Fruit fly (Drosophila melanogaster) whole organism, embryonic: ENCODE data around the gene CG3088.

Experiments used
- Ada2b ChIP-seq: fragments of 200-800 bp; sonication (Bioruptor generic); IDR thresholded peaks from 2 replicates; pipeline ENCODE4 v1.3.6; 2022; ENCODE audit warnings: missing biosample characterization, missing genetic modification characterization
- B-H1 ChIP-seq: fragments of 200-800 bp; sonication (Bioruptor generic); IDR thresholded peaks from 3 replicates; pipeline ENCODE4 v1.3.6; 2022; ENCODE audit warnings: missing biosample characterization, missing genetic modification characterization
- CG10366 ChIP-seq: fragments of 200-800 bp; sonication (Bioruptor generic); IDR thresholded peaks from 2 replicates; pipeline ENCODE4 v1.3.6; 2022; ENCODE audit warnings: missing biosample characterization, missing genetic modification characterization
- CG11247 ChIP-seq: fragments of 200-800 bp; sonication (Bioruptor generic); IDR thresholded peaks from 2 replicates; pipeline ENCODE4 v1.3.6; 2022; ENCODE audit warnings: missing biosample characterization, missing genetic modification characterization
- CG11504 ChIP-seq: fragments of 200-800 bp; sonication (Bioruptor generic); optimal IDR thresholded peaks from 3 replicates; lab custom pipeline; 2019; ENCODE audit warnings: missing biosample characterization, mild to moderate bottlenecking, missing genetic modification characterization, moderate library complexity
- CG12219 ChIP-seq: fragments of 200-800 bp; sonication (Bioruptor generic); optimal IDR thresholded peaks from 3 replicates; lab custom pipeline; 2018; ENCODE audit warnings: missing biosample characterization, mild to moderate bottlenecking, missing genetic modification characterization
- CG13424 ChIP-seq: fragments of 200-800 bp; sonication (Bioruptor generic); optimal IDR thresholded peaks from 2 replicates; lab custom pipeline; 2019; ENCODE audit warnings: missing biosample characterization, mild to moderate bottlenecking, missing genetic modification characterization, moderate library complexity
- CG2120 ChIP-seq: fragments of 200-800 bp; sonication (Bioruptor generic); optimal IDR thresholded peaks from 3 replicates; lab custom pipeline; 2016; ENCODE audit warnings: missing biosample characterization, missing genetic modification characterization
- CG2678 ChIP-seq: fragments of 200-800 bp; sonication (Bioruptor generic); optimal IDR thresholded peaks from 3 replicates; lab custom pipeline; 2019; ENCODE audit warnings: missing biosample characterization, mild to moderate bottlenecking, missing genetic modification characterization, moderate library complexity
- CG2875 ChIP-seq: fragments of 200-800 bp; sonication (Bioruptor generic); optimal IDR thresholded peaks from 2 replicates; lab custom pipeline; 2017; ENCODE audit warnings: missing biosample characterization, mild to moderate bottlenecking, missing genetic modification characterization, missing genetic modification reagents
- CG32532 ChIP-seq: fragments of 200-800 bp; sonication (Bioruptor generic); IDR thresholded peaks from 2 replicates; pipeline ENCODE4 v1.3.6; 2022; ENCODE audit warnings: missing biosample characterization, missing genetic modification characterization
- CG4730 ChIP-seq: fragments of 200-800 bp; sonication (Bioruptor generic); IDR thresholded peaks from 2 replicates; pipeline ENCODE4 v1.3.6; 2022; ENCODE audit warnings: missing biosample characterization, missing genetic modification characterization
- CG6854 ChIP-seq: fragments of 200-800 bp; sonication (Bioruptor generic); optimal IDR thresholded peaks from 3 replicates; lab custom pipeline; 2017; ENCODE audit warnings: missing biosample characterization, mild to moderate bottlenecking, missing genetic modification characterization
- CG7357 ChIP-seq: fragments of 200-800 bp; sonication (Bioruptor generic); IDR thresholded peaks from 3 replicates; pipeline ENCODE4 v1.3.6; 2022; ENCODE audit warnings: missing biosample characterization, missing genetic modification characterization
- CG8944 ChIP-seq: fragments of 200-800 bp; sonication (Bioruptor generic); optimal IDR thresholded peaks from 3 replicates; lab custom pipeline; 2016; ENCODE audit warnings: missing biosample characterization, missing genetic modification characterization
- CG9876 ChIP-seq: fragments of 200-800 bp; sonication (Bioruptor generic); optimal IDR thresholded peaks from 2 replicates; lab custom pipeline; 2016; ENCODE audit warnings: missing biosample characterization, missing genetic modification characterization
- CG9932 ChIP-seq: fragments of 200-800 bp; sonication (Bioruptor generic); IDR thresholded peaks from 2 replicates; pipeline ENCODE4 v1.3.6; 2022; ENCODE audit warnings: missing biosample characterization, missing genetic modification characterization
- CoRest ChIP-seq: fragments of 200-800 bp; sonication (Bioruptor generic); optimal IDR thresholded peaks from 3 replicates; lab custom pipeline; 2018; ENCODE audit warnings: missing biosample characterization, mild to moderate bottlenecking, missing genetic modification characterization, moderate library complexity
- CrebB ChIP-seq: fragments of 200-800 bp; sonication (Bioruptor generic); optimal IDR thresholded peaks from 3 replicates; lab custom pipeline; 2018; ENCODE audit warnings: missing biosample characterization, mild to moderate bottlenecking, missing genetic modification characterization
- Drgx ChIP-seq: fragments of 200-800 bp; sonication (Bioruptor generic); IDR thresholded peaks from 2 replicates; pipeline ENCODE4 v1.3.6; 2022; ENCODE audit warnings: missing biosample characterization, missing genetic modification characterization
- E2f1 ChIP-seq: fragments of 200-800 bp; sonication (Bioruptor generic); IDR thresholded peaks from 2 replicates; pipeline ENCODE4 v1.3.6; 2022; ENCODE audit warnings: missing biosample characterization, missing genetic modification characterization
- Eip74EF ChIP-seq, 2 experiments: fragments of 200-800 bp in 1 of 2; fragments of >200 bp in 1 of 2; sonication (Bioruptor generic) in 1 of 2; optimal IDR thresholded peaks; 2 replicates each; lab custom pipeline; 2017 to 2019; ENCODE audit warnings: missing biosample characterization in 2 of 2, missing genetic modification characterization in 2 of 2, mild to moderate bottlenecking in 1 of 2, moderate library complexity in 1 of 2
- Hmx ChIP-seq: fragments of 200-800 bp; sonication (Bioruptor generic); optimal IDR thresholded peaks from 2 replicates; lab custom pipeline; 2016; ENCODE audit warnings: missing biosample characterization, missing genetic modification characterization
- Med ChIP-seq: fragments of 200-800 bp; sonication (Bioruptor generic); peaks from one replicate; lab custom pipeline; 2016; ENCODE audit warnings: missing biosample characterization, missing genetic modification characterization, mild to moderate bottlenecking, inconsistent platforms, moderate library complexity
- Myb ChIP-seq: fragments of 200-800 bp; sonication (Bioruptor generic); optimal IDR thresholded peaks from 2 replicates; lab custom pipeline; 2016; ENCODE audit warnings: missing biosample characterization, missing genetic modification characterization
- NC2α ChIP-seq: fragments of 200-800 bp; sonication (Bioruptor generic); optimal IDR thresholded peaks from 2 replicates; lab custom pipeline; 2016; ENCODE audit warnings: missing biosample characterization, missing genetic modification characterization
- Nf-YB ChIP-seq: fragments of 200-800 bp; sonication (Bioruptor generic); optimal IDR thresholded peaks from 3 replicates; lab custom pipeline; 2019; ENCODE audit warnings: missing biosample characterization, mild to moderate bottlenecking, missing genetic modification characterization, moderate library complexity
- Oli ChIP-seq: fragments of 200-800 bp; sonication (Bioruptor generic); optimal IDR thresholded peaks from 2 replicates; lab custom pipeline; 2018; ENCODE audit warnings: missing biosample characterization, mild to moderate bottlenecking, missing genetic modification characterization, moderate library complexity
- Ptx1 ChIP-seq: fragments of 200-800 bp; sonication (Bioruptor generic); IDR thresholded peaks from 2 replicates; pipeline ENCODE4 v1.3.6; 2022; ENCODE audit warnings: missing biosample characterization, missing genetic modification characterization
- Sox102F ChIP-seq: fragments of 200-800 bp; sonication (Bioruptor generic); optimal IDR thresholded peaks from 2 replicates; lab custom pipeline; 2018; ENCODE audit warnings: missing biosample characterization, mild to moderate bottlenecking, missing genetic modification characterization, moderate library complexity
- Xbp1 ChIP-seq: fragments of 200-800 bp; sonication (Bioruptor generic); optimal IDR thresholded peaks from 3 replicates; lab custom pipeline; 2016; ENCODE audit warnings: missing biosample characterization, mild to moderate bottlenecking, missing genetic modification characterization
- ara ChIP-seq: fragments of 200-800 bp; sonication (Bioruptor generic); IDR thresholded peaks from 2 replicates; pipeline ENCODE4 v1.3.6; 2022; ENCODE audit warnings: missing biosample characterization, missing genetic modification characterization
- cwo ChIP-seq: fragments of 200-800 bp; sonication (Bioruptor generic); optimal IDR thresholded peaks from 3 replicates; lab custom pipeline; 2017; ENCODE audit warnings: missing biosample characterization, missing genetic modification characterization, mild to moderate bottlenecking, moderate library complexity, missing genetic modification reagents
- dmrt99B ChIP-seq: fragments of 200-800 bp; sonication (Bioruptor generic); optimal IDR thresholded peaks from 2 replicates; lab custom pipeline; 2018; ENCODE audit warnings: missing biosample characterization, mild to moderate bottlenecking, missing genetic modification characterization, moderate library complexity
- esg ChIP-seq: fragments of 200-800 bp; sonication (Bioruptor generic); conservative IDR thresholded peaks from 2 replicates; pipeline ENCODE4 v1.3.6; 2022; ENCODE audit warnings: missing biosample characterization, missing genetic modification characterization
- exex ChIP-seq: fragments of 200-800 bp; sonication (Bioruptor generic); optimal IDR thresholded peaks from 4 replicates; lab custom pipeline; 2018; ENCODE audit warnings: missing biosample characterization, mild to moderate bottlenecking, missing genetic modification characterization, moderate library complexity
- fd102C ChIP-seq: fragments of 200-800 bp; sonication (Bioruptor generic); optimal IDR thresholded peaks from 2 replicates; lab custom pipeline; 2018; ENCODE audit warnings: missing biosample characterization, mild to moderate bottlenecking, missing genetic modification characterization, moderate library complexity
- gem ChIP-seq: fragments of 200-800 bp; sonication (Bioruptor generic); optimal IDR thresholded peaks from 2 replicates; lab custom pipeline; 2019; ENCODE audit warnings: missing biosample characterization, mild to moderate bottlenecking, missing genetic modification characterization, moderate library complexity
- ind ChIP-seq: fragments of 200-800 bp; sonication (Bioruptor generic); optimal IDR thresholded peaks from 3 replicates; lab custom pipeline; 2016; ENCODE audit warnings: missing biosample characterization, missing genetic modification characterization
- inv ChIP-seq: fragments of 200-800 bp; sonication (Bioruptor generic); IDR thresholded peaks from 2 replicates; pipeline ENCODE4 v1.3.6; 2022; ENCODE audit warnings: missing biosample characterization, missing genetic modification characterization; ENCODE audit not compliant: partially characterized antibody
- lmd ChIP-seq: fragments of 200-800 bp; sonication (Bioruptor generic); IDR thresholded peaks from 2 replicates; pipeline ENCODE4 v1.3.6; 2022; ENCODE audit warnings: missing biosample characterization, missing genetic modification characterization
- maf-S ChIP-seq: fragments of 200-800 bp; sonication (Bioruptor generic); optimal IDR thresholded peaks from 2 replicates; lab custom pipeline; 2016; ENCODE audit warnings: missing biosample characterization, missing genetic modification characterization
- prd ChIP-seq, 3 experiments: fragments of >200 bp in 2 of 3; fragments of 200-800 bp in 1 of 3; sonication (Bioruptor generic) in 1 of 3; optimal IDR thresholded peaks in 2 of 3; IDR thresholded peaks in 1 of 3; 2 replicates in 2 of 3; 3 replicates in 1 of 3; pipeline versions ENCODE4 v1.3.6 to Lab custom; 2017 to 2022; ENCODE audit warnings: missing biosample characterization in 1 of 3, missing genetic modification characterization in 1 of 3
- psq ChIP-seq: fragments of 200-800 bp; sonication (Bioruptor generic); optimal IDR thresholded peaks from 2 replicates; lab custom pipeline; 2017; ENCODE audit warnings: missing biosample characterization, missing genetic modification characterization
- row ChIP-seq: fragments of 200-800 bp; sonication (Bioruptor generic); IDR thresholded peaks from 3 replicates; pipeline ENCODE4 v1.3.6; 2022; ENCODE audit warnings: missing biosample characterization, missing genetic modification characterization
- sens ChIP-seq: fragments of 200-800 bp; sonication (Bioruptor generic); peaks from one replicate; lab custom pipeline; 2016; ENCODE audit warnings: missing biosample characterization, missing genetic modification characterization
- stc ChIP-seq: fragments of 200-800 bp; sonication (Bioruptor generic); IDR thresholded peaks from 2 replicates; pipeline ENCODE4 v1.3.6; 2022; ENCODE audit warnings: missing biosample characterization, missing genetic modification characterization
- tin ChIP-seq: fragments of 200-800 bp; sonication (Bioruptor generic); optimal IDR thresholded peaks from 3 replicates; lab custom pipeline; 2016; ENCODE audit warnings: missing biosample characterization, missing genetic modification characterization

Gene CG3088

dm6 chr3L:9555004-9555403 lies 46.1 kb downstream of the CG3088 start:
- TF ChIP-seq NC2α (GFP tag; lab: Kevin White, UChicago), result no peak
- TF ChIP-seq Hmx (GFP tag; lab: Kevin White, UChicago), result no peak
- TF ChIP-seq CG6854 (GFP tag; lab: Kevin White, UChicago), result no peak
- TF ChIP-seq sens, result peak; percentile 51
- TF ChIP-seq CG4730 (GFP tag; lab: Robert Waterston, UW), result no peak
- TF ChIP-seq CG8944 (GFP tag; lab: Kevin White, UChicago), result no peak
- TF ChIP-seq ara (GFP tag; lab: Robert Waterston, UW), result no peak
- TF ChIP-seq Myb (GFP tag; lab: Kevin White, UChicago), result no peak
- TF ChIP-seq Drgx (GFP tag; lab: Robert Waterston, UW), result peak; percentile 36; the same call in 1 of the 2 replicates
- TF ChIP-seq CG7357 (GFP tag; lab: Robert Waterston, UW), result no peak
- TF ChIP-seq fd102C (GFP tag; lab: Kevin White, UChicago), result no peak

dm6 chr3L:9552190-9552809 lies 48.8 kb downstream of the CG3088 start:
- peak; percentile 50 for TF ChIP-seq Ptx1 (GFP tag; lab: Robert Waterston, UW)
- TF ChIP-seq esg (GFP tag; lab: Robert Waterston, UW), result peak; percentile 27; the same call in 1 of the 2 replicates
- 0 out of 2 replicates have a peak, but pooled peaks have one; percentile 25 for TF ChIP-seq CG10366 (GFP tag; lab: Robert Waterston, UW)
- no peak for TF ChIP-seq CG2120 (GFP tag; lab: Kevin White, UChicago)
- TF ChIP-seq prd (optimal IDR thresholded peaks at IDR 0.05; lab: Kevin White, UChicago), result no peak
- peak; percentile 38; the same call in 1 of the 3 replicates for TF ChIP-seq prd (GFP tag; IDR thresholded peaks at IDR 0.05; lab: Robert Waterston, UW)
- TF ChIP-seq B-H1 (GFP tag; lab: Robert Waterston, UW), result no peak
- TF ChIP-seq gem (tag; lab: Kevin White, UChicago), result peak; percentile 23
- TF ChIP-seq Sox102F (GFP tag; lab: Kevin White, UChicago), result peak; percentile 60
- peak; percentile 31 for TF ChIP-seq CG13424 (tag; lab: Kevin White, UChicago)
- no peak for TF ChIP-seq CG9932 (GFP tag; lab: Robert Waterston, UW)
- no peak for TF ChIP-seq exex (tag; lab: Kevin White, UChicago)
- TF ChIP-seq CG11247, result 0 out of 2 replicates have a peak, but pooled peaks have one; percentile 5
- TF ChIP-seq psq, result no peak
- peak; percentile 43 for TF ChIP-seq Ada2b (GFP tag; lab: Robert Waterston, UW)
- peak; percentile 34; the same call in 1 of the 3 replicates for TF ChIP-seq row (GFP tag; lab: Robert Waterston, UW)
- no peak for TF ChIP-seq CrebB (tag; lab: Kevin White, UChicago)
- peak; percentile 76 for TF ChIP-seq Med (GFP tag; lab: Kevin White, UChicago)
- peak; percentile 6 for TF ChIP-seq ind
- peak; percentile 57 for TF ChIP-seq dmrt99B
- TF ChIP-seq cwo (GFP tag; lab: Kevin White, UChicago), result peak; percentile 66
- peak; percentile 7 for TF ChIP-seq CG12219 (GFP tag; lab: Kevin White, UChicago)
- no peak for TF ChIP-seq CG9876 (GFP tag; lab: Kevin White, UChicago)
- no peak for TF ChIP-seq tin (GFP tag; lab: Kevin White, UChicago)
- TF ChIP-seq Oli (tag; lab: Kevin White, UChicago), result peak; percentile 36
- peak in 1 of 2 experiments; percentile 19 for TF ChIP-seq Eip74EF (GFP tag; optimal IDR thresholded peaks at IDR 0.05; lab: Kevin White, UChicago)
- TF ChIP-seq CG2678 (tag; lab: Kevin White, UChicago), result peak; percentile 49
- TF ChIP-seq E2f1, result peak; percentile 42
- TF ChIP-seq CG2875, result no peak
- TF ChIP-seq CG32532 (GFP tag; lab: Robert Waterston, UW), result peak; percentile 9; the same call in 1 of the 2 replicates
- TF ChIP-seq inv (GFP tag; lab: Robert Waterston, UW), result no peak
- TF ChIP-seq CoRest (tag; lab: Kevin White, UChicago), result peak; percentile 25
- TF ChIP-seq stc, result no peak
- TF ChIP-seq maf-S (GFP tag; lab: Kevin White, UChicago), result no peak
- TF ChIP-seq Xbp1 (GFP tag; lab: Kevin White, UChicago), result peak; percentile 11
- TF ChIP-seq lmd (GFP tag; lab: Robert Waterston, UW), result peak; percentile 43
- TF ChIP-seq Nf-YB (GFP tag; lab: Kevin White, UChicago), result no peak
- TF ChIP-seq CG11504, result peak; percentile 54
